Worm (Caenorhabditis elegans) whole organism, early embryonic: ENCODE results near the gene K01H12.4.

Experiments used
- ama-1 ChIP-seq: fragments of 150-350 bp; optimal IDR thresholded peaks from 2 replicates; lab custom pipeline; 2014
- hnd-1 ChIP-seq: sonication (generic microtip); optimal IDR thresholded peaks from 2 replicates; lab custom pipeline; 2016; ENCODE audit warnings: missing genetic modification characterization, missing compliant biosample characterization
- pes-1 ChIP-seq: fragments of 200-800 bp; sonication (Bioruptor generic); IDR thresholded peaks from 2 replicates; pipeline ENCODE4 v1.3.6; 2022; ENCODE audit warnings: missing genetic modification reagents, missing genetic modification characterization, missing compliant biosample characterization
- tra-4 ChIP-seq: sonication (generic microtip); optimal IDR thresholded peaks from 2 replicates; lab custom pipeline; 2017; ENCODE audit warnings: missing genetic modification characterization, missing compliant biosample characterization

ce11 chrIV:9744905-9745304, 32.0 kb downstream of the K01H12.4 start, which contains the start of gene C28D4.4:
- no peak for TF ChIP-seq ama-1
- no peak for TF ChIP-seq tra-4 (tag; lab: Kevin White, UChicago)
- no peak for TF ChIP-seq pes-1
- TF ChIP-seq hnd-1: no peak
